Fruit fly (Drosophila melanogaster) whole organism, prepupa: Measurements from ENCODE around the gene CG16986.

Source experiments
- CG15336 ChIP-seq: fragments of 200-800 bp; sonication (Bioruptor generic); IDR thresholded peaks from 2 replicates; pipeline ENCODE4 v1.3.6; 2022; ENCODE audit warnings: missing biosample characterization, missing genetic modification characterization
- CG1621 ChIP-seq: fragments of 200-800 bp; sonication (Bioruptor generic); optimal IDR thresholded peaks from 3 replicates; lab custom pipeline; 2018; ENCODE audit warnings: missing biosample characterization, mild to moderate bottlenecking, missing genetic modification characterization
- CG16779 ChIP-seq: fragments of 200-800 bp; sonication (Bioruptor generic); optimal IDR thresholded peaks from 3 replicates; lab custom pipeline; 2017; ENCODE audit warnings: missing biosample characterization, mild to moderate bottlenecking, missing genetic modification characterization
- CG31627 ChIP-seq: fragments of 200-800 bp; sonication (Bioruptor generic); optimal IDR thresholded peaks from 3 replicates; lab custom pipeline; 2016; ENCODE audit warnings: missing biosample characterization, missing genetic modification characterization
- CG32006 ChIP-seq: fragments of 200-800 bp; sonication (Bioruptor generic); optimal IDR thresholded peaks from 3 replicates; lab custom pipeline; 2017; ENCODE audit warnings: missing biosample characterization, mild to moderate bottlenecking, missing genetic modification characterization
- CG34406 ChIP-seq: fragments of 200-800 bp; sonication (Bioruptor generic); optimal IDR thresholded peaks from 3 replicates; lab custom pipeline; 2016; ENCODE audit warnings: missing biosample characterization, missing genetic modification characterization
- CG4318 ChIP-seq: fragments of 200-800 bp; sonication (Bioruptor generic); optimal IDR thresholded peaks from 3 replicates; lab custom pipeline; 2017; ENCODE audit warnings: missing biosample characterization, mild to moderate bottlenecking, missing genetic modification characterization
- CG6163 ChIP-seq: fragments of 200-800 bp; sonication (Bioruptor generic); IDR thresholded peaks from 3 replicates; pipeline ENCODE4 v1.3.6; 2022; ENCODE audit warnings: missing biosample characterization, missing genetic modification characterization
- CG6276 ChIP-seq: fragments of 200-800 bp; sonication (Bioruptor generic); optimal IDR thresholded peaks from 2 replicates; lab custom pipeline; 2017; ENCODE audit warnings: missing biosample characterization, mild to moderate bottlenecking, missing genetic modification characterization
- CG6792 ChIP-seq: fragments of 200-800 bp; sonication (Bioruptor generic); optimal IDR thresholded peaks from 3 replicates; lab custom pipeline; 2016; ENCODE audit warnings: missing biosample characterization, missing genetic modification characterization
- CG6808 ChIP-seq: fragments of 200-800 bp; sonication (Bioruptor generic); optimal IDR thresholded peaks from 3 replicates; lab custom pipeline; 2017; ENCODE audit warnings: missing biosample characterization, missing genetic modification characterization, mild to moderate bottlenecking, moderate library complexity, missing genetic modification reagents
- CG6854 ChIP-seq: fragments of 200-800 bp; sonication (Bioruptor generic); optimal IDR thresholded peaks from 2 replicates; lab custom pipeline; 2017; ENCODE audit warnings: missing biosample characterization, mild to moderate bottlenecking, missing genetic modification characterization
- CG9139 ChIP-seq: fragments of 200-800 bp; sonication (Bioruptor generic); optimal IDR thresholded peaks from 3 replicates; lab custom pipeline; 2017; ENCODE audit warnings: missing biosample characterization, mild to moderate bottlenecking, missing genetic modification characterization
- Eip75B ChIP-seq: fragments of 200-800 bp; sonication (Bioruptor generic); optimal IDR thresholded peaks from 3 replicates; lab custom pipeline; 2016; ENCODE audit warnings: missing biosample characterization, missing genetic modification characterization
- Eip78C ChIP-seq: fragments of 200-800 bp; sonication (Bioruptor generic); peaks from one replicate; lab custom pipeline; 2016; ENCODE audit warnings: missing biosample characterization, missing genetic modification characterization
- Eip93F ChIP-seq: fragments of 200-800 bp; sonication (Bioruptor generic); optimal IDR thresholded peaks from 2 replicates; lab custom pipeline; 2016; ENCODE audit warnings: missing biosample characterization, mild to moderate bottlenecking, missing genetic modification characterization
- Ets21C ChIP-seq: fragments of 200-800 bp; sonication (Bioruptor generic); optimal IDR thresholded peaks from 3 replicates; lab custom pipeline; 2016; ENCODE audit warnings: missing biosample characterization, missing genetic modification characterization
- Ets96B ChIP-seq: fragments of 200-800 bp; optimal IDR thresholded peaks from 2 replicates; lab custom pipeline; 2019; ENCODE audit warnings: missing biosample characterization, mild to moderate bottlenecking, missing genetic modification characterization, moderate library complexity
- Hr39 ChIP-seq: fragments of 200-800 bp; sonication (Bioruptor generic); optimal IDR thresholded peaks from 2 replicates; lab custom pipeline; 2016; ENCODE audit warnings: missing biosample characterization, missing genetic modification characterization
- Met ChIP-seq: fragments of 200-800 bp; sonication (Bioruptor generic); optimal IDR thresholded peaks from 3 replicates; lab custom pipeline; 2016; ENCODE audit warnings: missing biosample characterization, missing genetic modification characterization
- Smox ChIP-seq: fragments of 200-800 bp; sonication (Bioruptor generic); optimal IDR thresholded peaks from 3 replicates; lab custom pipeline; 2016; ENCODE audit warnings: missing biosample characterization, missing genetic modification characterization
- achi ChIP-seq: fragments of 200-800 bp; sonication (Bioruptor generic); optimal IDR thresholded peaks from 3 replicates; lab custom pipeline; 2016; ENCODE audit warnings: missing biosample characterization, missing genetic modification characterization
- dac ChIP-seq: fragments of 200-800 bp; sonication (Bioruptor generic); optimal IDR thresholded peaks from 2 replicates; lab custom pipeline; 2017; ENCODE audit warnings: missing biosample characterization, mild to moderate bottlenecking, missing genetic modification characterization
- eg ChIP-seq: fragments of 200-800 bp; sonication (Bioruptor generic); IDR thresholded peaks from 3 replicates; pipeline ENCODE4 v1.3.6; 2022; ENCODE audit warnings: missing biosample characterization, missing genetic modification characterization
- esn ChIP-seq: fragments of 200-800 bp; sonication (Bioruptor generic); optimal IDR thresholded peaks from 2 replicates; lab custom pipeline; 2016; ENCODE audit warnings: missing biosample characterization, mild to moderate bottlenecking, missing genetic modification characterization, moderate library complexity
- fkh ChIP-seq: fragments of 200-800 bp; sonication (Bioruptor generic); optimal IDR thresholded peaks from 3 replicates; lab custom pipeline; 2017; ENCODE audit warnings: missing biosample characterization, mild to moderate bottlenecking, missing genetic modification characterization, moderate library complexity
- spab ChIP-seq: fragments of 200-800 bp; sonication (Bioruptor generic); optimal IDR thresholded peaks from 2 replicates; lab custom pipeline; 2017; ENCODE audit warnings: missing biosample characterization, mild to moderate bottlenecking, missing genetic modification characterization, missing genetic modification reagents
- ss ChIP-seq, 2 experiments: fragments of 200-800 bp; sonication (Bioruptor generic); optimal IDR thresholded peaks; 2 replicates in 1 of 2; 3 replicates in 1 of 2; lab custom pipeline; 2017 to 2018; ENCODE audit warnings: mild to moderate bottlenecking in 2 of 2, missing biosample characterization in 2 of 2, missing genetic modification characterization in 2 of 2, moderate library complexity in 1 of 2
- svp ChIP-seq: fragments of 200-800 bp; sonication (Bioruptor generic); peaks from one replicate; lab custom pipeline; 2016; ENCODE audit warnings: missing biosample characterization, missing genetic modification characterization
- vri ChIP-seq: fragments of 200-800 bp; sonication (Bioruptor generic); optimal IDR thresholded peaks from 3 replicates; lab custom pipeline; 2016; ENCODE audit warnings: missing biosample characterization, mild to moderate bottlenecking, missing genetic modification characterization

The CG16986 gene

dm6 chr3L:2589911-2590763, 10.0 kb upstream of the CG16986 start (continued):
- TF ChIP-seq Eip75B (GFP tag; lab: Kevin White, UChicago): peak; percentile 29
- TF ChIP-seq CG6808: no peak
- no peak for TF ChIP-seq vri
- peak; percentile 12 for TF ChIP-seq CG6276 (GFP tag; lab: Kevin White, UChicago)
- TF ChIP-seq CG6792 (GFP tag; lab: Kevin White, UChicago): no peak
- TF ChIP-seq spab (GFP tag; lab: Kevin White, UChicago): no peak
- TF ChIP-seq Eip93F (GFP tag; lab: Kevin White, UChicago): no peak
- TF ChIP-seq CG4318 (GFP tag; lab: Kevin White, UChicago): peak; percentile 25
- TF ChIP-seq CG31627 (GFP tag; lab: Kevin White, UChicago): peak; percentile 35
- peak; percentile 24 for TF ChIP-seq CG34406
- peak; percentile 31 for TF ChIP-seq Met (GFP tag; lab: Kevin White, UChicago)
- TF ChIP-seq Smox: peak; percentile 7
- peak; percentile 56 for TF ChIP-seq achi (GFP tag; lab: Kevin White, UChicago)
- TF ChIP-seq CG1621 (tag; lab: Kevin White, UChicago): no peak
- TF ChIP-seq CG9139 (GFP tag; lab: Kevin White, UChicago): peak; percentile 5
- peak; percentile 82 for TF ChIP-seq fkh (GFP tag; lab: Kevin White, UChicago)

- peak; percentile 28 for TF ChIP-seq CG32006 (GFP tag; lab: Kevin White, UChicago)
- TF ChIP-seq dac (GFP tag; lab: Kevin White, UChicago): peak; percentile 13
- peak; percentile 75 for TF ChIP-seq Eip78C (GFP tag; lab: Kevin White, UChicago)
- TF ChIP-seq eg: 0 out of 3 replicates have a peak, but pooled peaks have one; percentile 8
- TF ChIP-seq CG15336 (GFP tag; lab: Robert Waterston, UW): 0 out of 2 replicates have a peak, but pooled peaks have one; percentile 7
- 0 out of 3 replicates have a peak, but pooled peaks have one; percentile 5 for TF ChIP-seq CG6163 (GFP tag; lab: Robert Waterston, UW)
- TF ChIP-seq CG16779 (tag; lab: Kevin White, UChicago): no peak
- no peak for TF ChIP-seq Ets21C (GFP tag; lab: Kevin White, UChicago)
Measured at dm6 chr3L:2590764-2591309, 9.3 kb upstream of the CG16986 start.

- TF ChIP-seq Eip78C (GFP tag; lab: Kevin White, UChicago): no peak
Measured at dm6 chr3L:2595481-2595880, 4.7 kb upstream of the CG16986 start, which contains the start of gene CG16984. CG16984 (plus strand) TSS chr3L:2595781.

- TF ChIP-seq vri (peak; percentile 98), CG6854 (GFP tag; lab: Kevin White, UChicago) (no peak), ss (GFP tag; optimal IDR thresholded peaks at IDR 0.05; lab: Kevin White, UChicago) (no peak), CG6163 (GFP tag; lab: Robert Waterston, UW) (0 out of 3 replicates have a peak, but pooled peaks have one; percentile 26), esn (GFP tag; lab: Kevin White, UChicago) (peak; percentile 4), CG16779 (tag; lab: Kevin White, UChicago) (peak; percentile 33), achi (GFP tag; lab: Kevin White, UChicago) (peak; percentile 51), Hr39 (GFP tag; lab: Kevin White, UChicago) (peak; percentile 13), fkh (GFP tag; lab: Kevin White, UChicago) (peak; percentile 13)
- TF ChIP-seq, all 60 proteins: peak for 7
Measured at dm6 chr3L:2599214-2599730, 859 bp upstream of the CG16986 start, which contains the start of the genes CG16985 and CG12182. CG16985 (plus strand) TSS chr3L:2599297. CG12182 (minus strand) TSS chr3L:2599579.

dm6 chr3L:2608825-2609224, 8.7 kb downstream of the CG16986 start:
- TF ChIP-seq achi (GFP tag; lab: Kevin White, UChicago) (no peak), CG15336 (GFP tag; lab: Robert Waterston, UW) (0 out of 2 replicates have a peak, but pooled peaks have one; percentile 6), Ets96B (tag; lab: Kevin White, UChicago) (no peak), svp (GFP tag; lab: Kevin White, UChicago) (peak; percentile 20), Eip78C (GFP tag; lab: Kevin White, UChicago) (peak; percentile 8)
